Worm (Caenorhabditis elegans) whole organism, late embryonic: Measurements from ENCODE around the gene dars-1.

Source experiments
- C08G9.2 ChIP-seq: sonication (generic microtip); optimal IDR thresholded peaks from 2 replicates; lab custom pipeline; 2016; ENCODE audit warnings: mild to moderate bottlenecking, missing genetic modification characterization, moderate library complexity, missing compliant biosample characterization
- Y22D7AL.16 ChIP-seq: sonication (generic microtip); optimal IDR thresholded peaks from 2 replicates; lab custom pipeline; 2016; ENCODE audit warnings: missing genetic modification characterization, missing compliant biosample characterization
- ama-1 ChIP-seq: fragments of 150-350 bp; optimal IDR thresholded peaks from 2 replicates; lab custom pipeline; 2014
- ceh-14 ChIP-seq: sonication (generic microtip); optimal IDR thresholded peaks from 2 replicates; lab custom pipeline; 2016; ENCODE audit warnings: missing genotype, missing genetic modification characterization, missing compliant biosample characterization
- ceh-18 ChIP-seq: sonication (generic microtip); optimal IDR thresholded peaks from 2 replicates; lab custom pipeline; 2016; ENCODE audit warnings: missing genetic modification characterization, missing compliant biosample characterization
- ceh-19 ChIP-seq: fragments of 200-800 bp; sonication (Bioruptor generic); optimal IDR thresholded peaks from 2 replicates; lab custom pipeline; 2018; ENCODE audit warnings: mild to moderate bottlenecking, missing genetic modification characterization, missing compliant biosample characterization
- ceh-22 ChIP-seq: sonication (generic microtip); optimal IDR thresholded peaks from 2 replicates; lab custom pipeline; 2017; ENCODE audit warnings: missing biosample characterization, missing genetic modification characterization
- ceh-30 ChIP-seq: fragments of 150-350 bp; optimal IDR thresholded peaks from 2 replicates; lab custom pipeline; 2014; ENCODE audit warnings: missing biosample characterization, missing genetic modification characterization
- ceh-31 ChIP-seq: sonication (generic microtip); optimal IDR thresholded peaks from 2 replicates; lab custom pipeline; 2016; ENCODE audit warnings: missing genetic modification characterization, missing compliant biosample characterization
- ceh-34 ChIP-seq: sonication (generic microtip); optimal IDR thresholded peaks from 2 replicates; lab custom pipeline; 2016; ENCODE audit warnings: mild to moderate bottlenecking, missing genetic modification characterization, missing compliant biosample characterization
- ceh-45 ChIP-seq: fragments of 200-800 bp; sonication (Bioruptor generic); IDR thresholded peaks from 2 replicates; pipeline ENCODE4 v1.3.6; 2022; ENCODE audit warnings: missing genetic modification reagents, missing genetic modification characterization, missing compliant biosample characterization
- che-1 ChIP-seq: sonication (generic microtip); optimal IDR thresholded peaks from 2 replicates; lab custom pipeline; 2016; ENCODE audit warnings: mild to moderate bottlenecking, missing genetic modification characterization, missing compliant biosample characterization
- elt-2 ChIP-seq: sonication (generic microtip); optimal IDR thresholded peaks from 2 replicates; lab custom pipeline; 2016; ENCODE audit warnings: missing genetic modification reagents, missing genetic modification characterization, missing compliant biosample characterization
- elt-4 ChIP-seq: sonication (generic microtip); optimal IDR thresholded peaks from 2 replicates; lab custom pipeline; 2016; ENCODE audit warnings: missing genetic modification characterization, missing compliant biosample characterization
- eyg-1 ChIP-seq: sonication (generic microtip); optimal IDR thresholded peaks from 2 replicates; lab custom pipeline; 2016; ENCODE audit warnings: missing genotype, missing genetic modification characterization, missing compliant biosample characterization
- fkh-6 ChIP-seq: sonication (generic microtip); optimal IDR thresholded peaks from 2 replicates; lab custom pipeline; 2016; ENCODE audit warnings: missing genetic modification characterization, missing compliant biosample characterization
- gmeb-2 ChIP-seq: sonication (generic microtip); optimal IDR thresholded peaks from 2 replicates; lab custom pipeline; 2016; ENCODE audit warnings: missing genetic modification characterization, inconsistent platforms, missing compliant biosample characterization
- hlh-13 ChIP-seq: fragments of 200-800 bp; sonication (Bioruptor generic); optimal IDR thresholded peaks from 2 replicates; lab custom pipeline; 2018; ENCODE audit warnings: mild to moderate bottlenecking, missing genetic modification characterization, missing compliant biosample characterization
- hlh-30 ChIP-seq: sonication (generic microtip); optimal IDR thresholded peaks from 2 replicates; lab custom pipeline; 2017; ENCODE audit warnings: antibody characterized with exemption, missing genetic modification characterization, missing compliant biosample characterization; ENCODE audit not compliant: insufficient read depth
- hlh-6 ChIP-seq: sonication (generic microtip); optimal IDR thresholded peaks from 2 replicates; lab custom pipeline; 2016; ENCODE audit warnings: missing genotype, missing genetic modification characterization, missing compliant biosample characterization
- hlh-8 ChIP-seq: sonication (generic microtip); optimal IDR thresholded peaks from 2 replicates; lab custom pipeline; 2016; ENCODE audit warnings: missing genotype, missing genetic modification characterization, missing compliant biosample characterization
- lim-6 ChIP-seq: sonication (generic microtip); optimal IDR thresholded peaks from 2 replicates; lab custom pipeline; 2016; ENCODE audit warnings: missing genetic modification characterization, missing compliant biosample characterization
- lin-11 ChIP-seq: fragments of 200-800 bp; sonication (Bioruptor generic); optimal IDR thresholded peaks from 2 replicates; lab custom pipeline; 2018; ENCODE audit warnings: mild to moderate bottlenecking, missing genetic modification characterization, missing compliant biosample characterization
- nfya-1 ChIP-seq: sonication (generic microtip); optimal IDR thresholded peaks from 2 replicates; lab custom pipeline; 2017; ENCODE audit warnings: missing genetic modification characterization, mild to moderate bottlenecking, missing compliant biosample characterization, antibody characterized with exemption, moderate library complexity
- odd-2 ChIP-seq: sonication (generic microtip); optimal IDR thresholded peaks from 2 replicates; lab custom pipeline; 2017; ENCODE audit warnings: antibody characterized with exemption, mild to moderate bottlenecking, missing genetic modification characterization, missing compliant biosample characterization
- pat-9 ChIP-seq: fragments of 200-800 bp; sonication (Bioruptor generic); optimal IDR thresholded peaks from 2 replicates; lab custom pipeline; 2018; ENCODE audit warnings: mild to moderate bottlenecking, missing genetic modification characterization, moderate library complexity, missing compliant biosample characterization
- pha-2 ChIP-seq: sonication (generic microtip); optimal IDR thresholded peaks from 2 replicates; lab custom pipeline; 2017; ENCODE audit warnings: mild to moderate bottlenecking, missing genetic modification characterization, missing compliant biosample characterization
- pqm-1 ChIP-seq: sonication (generic microtip); optimal IDR thresholded peaks from 2 replicates; lab custom pipeline; 2016; ENCODE audit warnings: missing genetic modification characterization, missing compliant biosample characterization
- pros-1 ChIP-seq: fragments of 150-350 bp; optimal IDR thresholded peaks from 2 replicates; lab custom pipeline; 2014; ENCODE audit warnings: missing biosample characterization, missing genetic modification reagents, missing genetic modification characterization
- rnt-1 ChIP-seq: sonication (generic microtip); optimal IDR thresholded peaks from 2 replicates; lab custom pipeline; 2016; ENCODE audit warnings: missing genetic modification characterization, missing compliant biosample characterization
- sdc-2 ChIP-seq: sonication (generic microtip); optimal IDR thresholded peaks from 2 replicates; lab custom pipeline; 2016; ENCODE audit warnings: missing genotype, missing genetic modification characterization, missing compliant biosample characterization
- tbx-2 ChIP-seq: sonication (generic microtip); optimal IDR thresholded peaks from 2 replicates; lab custom pipeline; 2016; ENCODE audit warnings: missing genetic modification characterization, missing compliant biosample characterization
- ttx-3 ChIP-seq: sonication (generic microtip); optimal IDR thresholded peaks from 2 replicates; lab custom pipeline; 2016; ENCODE audit warnings: missing genetic modification reagents, missing genetic modification characterization, missing compliant biosample characterization
- unc-3 ChIP-seq, 2 experiments: fragments of 200-800 bp in 1 of 2; sonication (Bioruptor generic) in 1 of 2; sonication (generic microtip) in 1 of 2; conservative IDR thresholded peaks in 1 of 2; optimal IDR thresholded peaks in 1 of 2; 2 replicates each; pipeline versions ENCODE4 v1.3.6 to Lab custom; 2016 to 2022; ENCODE audit warnings: missing compliant biosample characterization in 2 of 2, missing genetic modification characterization in 2 of 2, missing genetic modification reagents in 1 of 2
- unc-55 ChIP-seq: sonication (generic microtip); optimal IDR thresholded peaks from 2 replicates; lab custom pipeline; 2017; ENCODE audit warnings: missing biosample characterization, missing genetic modification reagents, missing genetic modification characterization
- unc-86 ChIP-seq: sonication (generic microtip); optimal IDR thresholded peaks from 2 replicates; lab custom pipeline; 2016; ENCODE audit warnings: missing genetic modification characterization, missing compliant biosample characterization
- zip-5 ChIP-seq: sonication (generic microtip); optimal IDR thresholded peaks from 2 replicates; lab custom pipeline; 2016; ENCODE audit warnings: missing genetic modification characterization, missing compliant biosample characterization
- ztf-16 ChIP-seq: sonication (generic microtip); optimal IDR thresholded peaks from 2 replicates; lab custom pipeline; 2017; ENCODE audit warnings: missing genetic modification characterization, missing compliant biosample characterization

dars-1 gene

ce11 chrIII:9465424-9465823 is 25.6 kb downstream of the dars-1 start, which contains the start of gene B0464.9 (continued):
- TF ChIP-seq ceh-14 (tag; lab: Kevin White, UChicago) (peak; percentile 10), pqm-1 (tag; lab: Kevin White, UChicago) (no peak), ttx-3 (tag; lab: Kevin White, UChicago) (peak; percentile 40), ceh-45 (no peak), lim-6 (tag; lab: Kevin White, UChicago) (no peak), elt-2 (tag; lab: Kevin White, UChicago) (peak; percentile 57), ztf-16 (tag; lab: Kevin White, UChicago) (no peak)
- TF ChIP-seq, all 69 proteins: peak for 14

ce11 chrIII:9462785-9463467 is 28.1 kb downstream of the dars-1 start:
- TF ChIP-seq che-1 (tag; lab: Kevin White, UChicago) = peak; percentile 9
- TF ChIP-seq ceh-22 = no peak
- TF ChIP-seq ama-1 (lab: Kevin White, UChicago) = peak; percentile 50
- TF ChIP-seq, all 69 proteins: peak for 2

- TF ChIP-seq nfya-1 (tag; lab: Kevin White, UChicago) (no peak), pat-9 (tag; lab: Kevin White, UChicago) (no peak), lin-11 (tag; lab: Kevin White, UChicago) (no peak), unc-86 (tag; lab: Kevin White, UChicago) (no peak), ceh-30 (tag; lab: Kevin White, UChicago) (no peak), hlh-6 (tag; lab: Kevin White, UChicago) (no peak), ceh-31 (no peak), sdc-2 (no peak), fkh-6 (tag; lab: Kevin White, UChicago) (no peak), ama-1 (lab: Kevin White, UChicago) (no peak), hlh-8 (no peak), ceh-14 (tag; lab: Kevin White, UChicago) (no peak), odd-2 (no peak), che-1 (tag; lab: Kevin White, UChicago) (no peak), unc-55 (GFP tag; lab: Kevin White, UChicago) (no peak), pqm-1 (tag; lab: Kevin White, UChicago) (no peak), elt-2 (tag; lab: Kevin White, UChicago) (no peak)
- TF ChIP-seq, all 69 proteins: peak for 0
Measured at ce11 chrIII:9461894-9462784, 28.9 kb downstream of the dars-1 start.

- TF ChIP-seq rnt-1 (peak; percentile 29), ceh-14 (tag; lab: Kevin White, UChicago) (no peak), ceh-34 (peak; percentile 49), ceh-18 (tag; lab: Kevin White, UChicago) (peak; percentile 77), odd-2 (no peak), ztf-16 (tag; lab: Kevin White, UChicago) (no peak), elt-4 (tag; lab: Kevin White, UChicago) (no peak), Y22D7AL.16 (tag; lab: Kevin White, UChicago) (no peak), tbx-2 (tag; lab: Kevin White, UChicago) (peak; percentile 36), hlh-8 (no peak), che-1 (tag; lab: Kevin White, UChicago) (no peak), zip-5 (no peak), eyg-1 (no peak), hlh-30 (tag; lab: Kevin White, UChicago) (no peak), ama-1 (lab: Kevin White, UChicago) (no peak), gmeb-2 (tag; lab: Kevin White, UChicago) (no peak), unc-55 (GFP tag; lab: Kevin White, UChicago) (peak; percentile 85), hlh-13 (no peak), unc-3 (GFP tag; conservative IDR thresholded peaks at IDR 0.05; lab: Robert Waterston, UW) (no peak), unc-3 (tag; optimal IDR thresholded peaks at IDR 0.05; lab: Kevin White, UChicago) (no peak), ceh-31 (no peak), sdc-2 (no peak), C08G9.2 (tag; lab: Kevin White, UChicago) (no peak), pros-1 (tag; lab: Kevin White, UChicago) (no peak), pha-2 (tag; lab: Kevin White, UChicago) (no peak), hlh-6 (tag; lab: Kevin White, UChicago) (no peak), ceh-19 (GFP tag; lab: Kevin White, UChicago) (no peak), unc-86 (tag; lab: Kevin White, UChicago) (no peak), nfya-1 (tag; lab: Kevin White, UChicago) (peak; percentile 44)
Measured at ce11 chrIII:9457192-9458103, 33.6 kb downstream of the dars-1 start.
